Fruit fly (Drosophila melanogaster) whole organism, pupa: ENCODE results near the gene CG33229.

Source experiments
- CG13204 ChIP-seq: fragments of 200-800 bp; sonication (Bioruptor generic); optimal IDR thresholded peaks from 2 replicates; lab custom pipeline; 2018; ENCODE audit warnings: missing biosample characterization, mild to moderate bottlenecking, missing genetic modification characterization, moderate library complexity
- CG14655 ChIP-seq: fragments of 200-800 bp; sonication (Bioruptor generic); optimal IDR thresholded peaks from 3 replicates; lab custom pipeline; 2017; ENCODE audit warnings: mild to moderate bottlenecking, missing biosample characterization, missing genetic modification reagents, missing genetic modification characterization
- Pif1A ChIP-seq: fragments of 200-800 bp; sonication (Bioruptor generic); optimal IDR thresholded peaks from 3 replicates; lab custom pipeline; 2016; ENCODE audit warnings: missing biosample characterization, missing genetic modification characterization
- Pif1B ChIP-seq: fragments of 200-800 bp; sonication (Bioruptor generic); optimal IDR thresholded peaks from 3 replicates; lab custom pipeline; 2016; ENCODE audit warnings: missing biosample characterization, missing genetic modification characterization
- gl ChIP-seq: fragments of 200-800 bp; sonication (Bioruptor generic); optimal IDR thresholded peaks from 2 replicates; lab custom pipeline; 2018; ENCODE audit warnings: missing biosample characterization, mild to moderate bottlenecking, missing genetic modification characterization
- rn ChIP-seq: fragments of 200-800 bp; sonication (Bioruptor generic); IDR thresholded peaks from 2 replicates; pipeline ENCODE4 v1.3.6; 2022; ENCODE audit warnings: missing biosample characterization, missing genetic modification characterization

DNA sequence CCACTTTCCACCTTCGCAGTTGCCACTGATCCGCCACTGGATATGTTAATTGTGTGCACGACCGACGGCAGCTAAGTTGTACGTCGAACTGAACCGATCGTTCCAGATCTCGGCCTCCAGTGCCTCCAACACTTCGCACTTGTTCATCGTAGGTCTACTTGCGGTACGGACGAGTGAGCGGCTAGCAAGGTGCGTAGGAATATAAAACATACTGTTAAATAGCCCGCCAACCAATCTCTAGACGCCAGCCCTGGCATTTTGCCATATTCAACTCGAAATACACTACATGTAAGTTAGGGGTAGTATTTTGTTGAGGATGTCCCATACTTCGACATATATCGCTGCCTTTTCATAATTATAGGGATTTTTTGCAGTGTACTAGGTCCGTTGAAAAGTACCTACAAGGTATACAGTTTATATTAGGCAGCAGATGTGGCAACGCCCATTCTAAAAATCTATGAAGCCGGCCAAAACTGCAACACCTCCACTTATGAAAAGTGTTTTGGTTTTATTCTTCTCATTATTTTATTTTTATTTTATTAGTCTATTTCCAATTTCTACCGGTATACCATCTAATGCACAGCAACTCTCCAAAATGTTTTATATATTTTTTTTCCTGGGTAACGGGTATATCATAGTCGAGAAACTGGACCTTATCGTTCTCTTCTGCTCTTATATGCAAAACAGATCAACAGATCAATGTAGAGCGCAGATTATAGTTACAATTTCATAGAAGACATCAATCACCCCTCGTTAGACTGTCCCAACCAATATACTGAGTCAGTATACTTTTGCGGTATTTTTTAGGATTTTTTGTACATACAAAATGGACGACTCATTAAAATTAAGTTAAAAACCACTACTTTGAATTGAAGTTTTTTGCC lies at the start of gene CG33229, which contains the start of gene pyx:
- no peak for TF ChIP-seq gl
- TF ChIP-seq CG13204 (GFP tag; lab: Kevin White, UChicago), result no peak
- TF ChIP-seq Pif1A, result peak; percentile 66
- TF ChIP-seq CG14655, result peak; percentile 88
- no peak for TF ChIP-seq Pif1B (GFP tag; lab: Kevin White, UChicago)
- peak; percentile 36; the same call in 1 of the 2 replicates for TF ChIP-seq rn
